Fruit fly (Drosophila melanogaster) whole organism, prepupa: Measurements from ENCODE around the gene CG8043.
A peak's percentile ranks its signal among the peaks of the same experiment; 100 is the strongest.

Source experiments
- Blimp-1 ChIP-seq: fragments of 200-800 bp; sonication (Bioruptor generic); optimal IDR thresholded peaks from 3 replicates; lab custom pipeline; 2017; ENCODE audit warnings: missing biosample characterization, missing genetic modification characterization, mild to moderate bottlenecking, moderate library complexity, missing genetic modification reagents
- CG10669 ChIP-seq: fragments of 200-800 bp; sonication (Bioruptor generic); optimal IDR thresholded peaks from 3 replicates; lab custom pipeline; 2018; ENCODE audit warnings: missing biosample characterization, mild to moderate bottlenecking, missing genetic modification characterization, moderate library complexity
- CG11294 ChIP-seq: fragments of 200-800 bp; sonication (Bioruptor generic); IDR thresholded peaks from 2 replicates; pipeline ENCODE4 v1.3.6; 2022; ENCODE audit warnings: missing biosample characterization, missing genetic modification characterization
- CG11762 ChIP-seq: fragments of 200-800 bp; sonication (Bioruptor generic); optimal IDR thresholded peaks from 3 replicates; lab custom pipeline; 2016; ENCODE audit warnings: missing biosample characterization, missing genetic modification characterization; ENCODE audit not compliant: insufficient read depth
- CG1621 ChIP-seq: fragments of 200-800 bp; sonication (Bioruptor generic); optimal IDR thresholded peaks from 3 replicates; lab custom pipeline; 2018; ENCODE audit warnings: missing biosample characterization, mild to moderate bottlenecking, missing genetic modification characterization
- CG16779 ChIP-seq: fragments of 200-800 bp; sonication (Bioruptor generic); optimal IDR thresholded peaks from 3 replicates; lab custom pipeline; 2017; ENCODE audit warnings: missing biosample characterization, mild to moderate bottlenecking, missing genetic modification characterization
- CG3032 ChIP-seq: fragments of 200-800 bp; optimal IDR thresholded peaks from 2 replicates; lab custom pipeline; 2019; ENCODE audit warnings: missing biosample characterization, mild to moderate bottlenecking, missing genetic modification characterization, moderate library complexity
- CG34406 ChIP-seq: fragments of 200-800 bp; sonication (Bioruptor generic); optimal IDR thresholded peaks from 3 replicates; lab custom pipeline; 2016; ENCODE audit warnings: missing biosample characterization, missing genetic modification characterization
- CG3919 ChIP-seq: fragments of 200-800 bp; sonication (Bioruptor generic); optimal IDR thresholded peaks from 3 replicates; lab custom pipeline; 2016; ENCODE audit warnings: missing biosample characterization, missing genetic modification characterization
- CG6163 ChIP-seq: fragments of 200-800 bp; sonication (Bioruptor generic); IDR thresholded peaks from 3 replicates; pipeline ENCODE4 v1.3.6; 2022; ENCODE audit warnings: missing biosample characterization, missing genetic modification characterization
- CG6276 ChIP-seq: fragments of 200-800 bp; sonication (Bioruptor generic); optimal IDR thresholded peaks from 2 replicates; lab custom pipeline; 2017; ENCODE audit warnings: missing biosample characterization, mild to moderate bottlenecking, missing genetic modification characterization
- CG6792 ChIP-seq: fragments of 200-800 bp; sonication (Bioruptor generic); optimal IDR thresholded peaks from 3 replicates; lab custom pipeline; 2016; ENCODE audit warnings: missing biosample characterization, missing genetic modification characterization
- CG6808 ChIP-seq: fragments of 200-800 bp; sonication (Bioruptor generic); optimal IDR thresholded peaks from 3 replicates; lab custom pipeline; 2017; ENCODE audit warnings: missing biosample characterization, missing genetic modification characterization, mild to moderate bottlenecking, moderate library complexity, missing genetic modification reagents
- CG7368 ChIP-seq: fragments of 200-800 bp; sonication (Bioruptor generic); optimal IDR thresholded peaks from 3 replicates; lab custom pipeline; 2016; ENCODE audit warnings: missing biosample characterization, missing genetic modification characterization
- CG8119 ChIP-seq: fragments of 200-800 bp; sonication (Bioruptor generic); IDR thresholded peaks from 3 replicates; pipeline ENCODE4 v1.3.6; 2022; ENCODE audit warnings: missing biosample characterization, missing genetic modification characterization
- CG8319 ChIP-seq: fragments of 200-800 bp; sonication (Bioruptor generic); optimal IDR thresholded peaks from 3 replicates; lab custom pipeline; 2016; ENCODE audit warnings: missing biosample characterization, missing genetic modification characterization
- CG8632 ChIP-seq: fragments of 200-800 bp; sonication (Bioruptor generic); optimal IDR thresholded peaks from 3 replicates; lab custom pipeline; 2016; ENCODE audit warnings: missing biosample characterization, missing genetic modification characterization
- CG9139 ChIP-seq: fragments of 200-800 bp; sonication (Bioruptor generic); optimal IDR thresholded peaks from 3 replicates; lab custom pipeline; 2017; ENCODE audit warnings: missing biosample characterization, mild to moderate bottlenecking, missing genetic modification characterization
- Eip75B ChIP-seq: fragments of 200-800 bp; sonication (Bioruptor generic); optimal IDR thresholded peaks from 3 replicates; lab custom pipeline; 2016; ENCODE audit warnings: missing biosample characterization, missing genetic modification characterization
- Eip93F ChIP-seq: fragments of 200-800 bp; sonication (Bioruptor generic); optimal IDR thresholded peaks from 2 replicates; lab custom pipeline; 2016; ENCODE audit warnings: missing biosample characterization, mild to moderate bottlenecking, missing genetic modification characterization
- Ets21C ChIP-seq: fragments of 200-800 bp; sonication (Bioruptor generic); optimal IDR thresholded peaks from 3 replicates; lab custom pipeline; 2016; ENCODE audit warnings: missing biosample characterization, missing genetic modification characterization
- Ets96B ChIP-seq: fragments of 200-800 bp; optimal IDR thresholded peaks from 2 replicates; lab custom pipeline; 2019; ENCODE audit warnings: missing biosample characterization, mild to moderate bottlenecking, missing genetic modification characterization, moderate library complexity
- Hr4 ChIP-seq: fragments of 200-800 bp; sonication (Bioruptor generic); optimal IDR thresholded peaks from 3 replicates; lab custom pipeline; 2016; ENCODE audit warnings: missing biosample characterization, missing genetic modification characterization
- Smox ChIP-seq: fragments of 200-800 bp; sonication (Bioruptor generic); optimal IDR thresholded peaks from 3 replicates; lab custom pipeline; 2016; ENCODE audit warnings: missing biosample characterization, missing genetic modification characterization
- Sox102F ChIP-seq: fragments of 200-800 bp; sonication (Bioruptor generic); optimal IDR thresholded peaks from 2 replicates; lab custom pipeline; 2016; ENCODE audit warnings: missing biosample characterization, mild to moderate bottlenecking, missing genetic modification characterization
- achi ChIP-seq: fragments of 200-800 bp; sonication (Bioruptor generic); optimal IDR thresholded peaks from 3 replicates; lab custom pipeline; 2016; ENCODE audit warnings: missing biosample characterization, missing genetic modification characterization
- acj6 ChIP-seq: fragments of 200-800 bp; sonication (Bioruptor generic); optimal IDR thresholded peaks from 3 replicates; lab custom pipeline; 2016; ENCODE audit warnings: missing biosample characterization, missing genetic modification characterization
- dac ChIP-seq: fragments of 200-800 bp; sonication (Bioruptor generic); optimal IDR thresholded peaks from 2 replicates; lab custom pipeline; 2017; ENCODE audit warnings: missing biosample characterization, mild to moderate bottlenecking, missing genetic modification characterization
- dsx ChIP-seq: fragments of 200-800 bp; optimal IDR thresholded peaks from 3 replicates; lab custom pipeline; 2019; ENCODE audit warnings: missing biosample characterization, mild to moderate bottlenecking, missing genetic modification characterization, moderate library complexity; ENCODE audit not compliant: poor library complexity, severe bottlenecking
- eg ChIP-seq: fragments of 200-800 bp; sonication (Bioruptor generic); IDR thresholded peaks from 3 replicates; pipeline ENCODE4 v1.3.6; 2022; ENCODE audit warnings: missing biosample characterization, missing genetic modification characterization
- fd59A ChIP-seq: fragments of 200-800 bp; sonication (Bioruptor generic); optimal IDR thresholded peaks from 2 replicates; lab custom pipeline; 2017; ENCODE audit warnings: missing biosample characterization, mild to moderate bottlenecking, missing genetic modification characterization, missing genetic modification reagents
- fd85E ChIP-seq: fragments of 200-800 bp; sonication (Bioruptor generic); optimal IDR thresholded peaks from 3 replicates; lab custom pipeline; 2016; ENCODE audit warnings: missing biosample characterization, missing genetic modification characterization
- fkh ChIP-seq: fragments of 200-800 bp; sonication (Bioruptor generic); optimal IDR thresholded peaks from 3 replicates; lab custom pipeline; 2017; ENCODE audit warnings: missing biosample characterization, mild to moderate bottlenecking, missing genetic modification characterization, moderate library complexity
- net ChIP-seq: fragments of 200-800 bp; sonication (Bioruptor generic); optimal IDR thresholded peaks from 3 replicates; lab custom pipeline; 2016; ENCODE audit warnings: missing biosample characterization, missing genetic modification characterization
- pdm3 ChIP-seq: fragments of 200-800 bp; sonication (Bioruptor generic); optimal IDR thresholded peaks from 3 replicates; lab custom pipeline; 2016; ENCODE audit warnings: missing biosample characterization, missing genetic modification characterization
- spab ChIP-seq: fragments of 200-800 bp; sonication (Bioruptor generic); optimal IDR thresholded peaks from 2 replicates; lab custom pipeline; 2017; ENCODE audit warnings: missing biosample characterization, mild to moderate bottlenecking, missing genetic modification characterization, missing genetic modification reagents
- ss ChIP-seq, 2 experiments: fragments of 200-800 bp; sonication (Bioruptor generic); optimal IDR thresholded peaks; 2 replicates in 1 of 2; 3 replicates in 1 of 2; lab custom pipeline; 2017 to 2018; ENCODE audit warnings: mild to moderate bottlenecking in 2 of 2, missing biosample characterization in 2 of 2, missing genetic modification characterization in 2 of 2, moderate library complexity in 1 of 2
- svp ChIP-seq: fragments of 200-800 bp; sonication (Bioruptor generic); peaks from one replicate; lab custom pipeline; 2016; ENCODE audit warnings: missing biosample characterization, missing genetic modification characterization
- vri ChIP-seq: fragments of 200-800 bp; sonication (Bioruptor generic); optimal IDR thresholded peaks from 3 replicates; lab custom pipeline; 2016; ENCODE audit warnings: missing biosample characterization, mild to moderate bottlenecking, missing genetic modification characterization

CG8043 gene

DNA sequence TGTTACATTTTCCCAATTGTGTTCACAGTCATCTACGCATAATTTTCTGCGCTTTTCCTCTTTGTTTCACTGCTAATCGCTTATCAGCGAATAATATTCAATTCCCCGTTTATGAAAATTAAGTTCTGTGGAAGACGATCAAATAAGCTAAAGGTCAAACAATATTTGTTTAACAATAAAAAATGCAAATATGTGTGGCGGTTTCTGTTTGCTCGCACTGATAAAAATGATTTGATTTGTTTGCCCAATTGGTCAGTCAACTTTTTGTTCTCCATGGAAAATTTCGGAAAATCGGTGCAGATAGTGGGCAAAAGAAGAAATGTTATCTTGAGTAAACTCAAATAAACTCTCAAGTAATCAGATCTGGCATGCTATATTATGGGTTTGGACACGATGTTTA is 28.0 kb downstream of the CG8043 start:
- no peak for TF ChIP-seq Sox102F
- TF ChIP-seq fkh (GFP tag; lab: Kevin White, UChicago): peak; percentile 28
- TF ChIP-seq Eip93F (GFP tag; lab: Kevin White, UChicago): no peak

DNA sequence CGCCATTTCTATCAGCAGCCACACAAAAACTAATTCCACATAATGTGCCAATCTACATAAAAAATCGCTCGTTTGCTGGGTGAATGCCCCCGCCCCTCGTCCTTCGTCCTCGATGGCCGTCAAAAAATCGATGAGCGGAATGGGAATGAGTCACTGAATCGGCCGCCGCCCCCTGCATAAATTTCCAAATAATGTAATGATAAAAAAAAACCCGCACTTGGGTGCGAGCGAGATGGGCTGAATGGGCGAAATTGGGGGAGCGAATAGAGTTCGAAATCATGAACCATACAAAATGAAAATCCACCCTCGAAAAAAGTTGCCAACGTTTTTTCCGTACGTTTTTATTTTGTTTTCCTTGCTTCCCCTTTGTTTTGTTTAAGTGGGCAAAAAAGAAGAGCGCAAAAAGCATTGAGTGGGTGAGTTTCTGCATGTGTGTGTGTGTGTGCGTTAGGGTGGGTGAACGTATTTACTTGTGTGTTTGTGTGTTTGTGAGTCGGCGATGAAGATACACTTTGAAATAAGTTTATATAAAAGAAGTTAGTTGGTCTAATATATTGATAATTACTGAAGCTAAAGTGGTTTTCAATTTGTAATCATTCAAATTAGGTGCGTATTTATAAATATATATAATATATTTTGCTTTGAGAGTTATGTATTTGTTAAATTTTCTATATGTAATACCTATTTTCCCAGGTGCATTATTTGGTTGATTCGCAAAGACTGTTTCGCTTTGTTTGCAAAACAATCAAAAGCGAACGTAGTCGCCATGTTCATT is 28.8 kb downstream of the CG8043 start:
- TF ChIP-seq Eip93F (GFP tag; lab: Kevin White, UChicago): no peak
- TF ChIP-seq fd85E: no peak
- peak; percentile 55 for TF ChIP-seq CG6808
- TF ChIP-seq net (GFP tag; lab: Kevin White, UChicago): peak; percentile 25
- peak; percentile 46 for TF ChIP-seq spab (GFP tag; lab: Kevin White, UChicago)
- peak; percentile 47 for TF ChIP-seq CG10669 (GFP tag; lab: Kevin White, UChicago)
- TF ChIP-seq CG8119 (GFP tag; lab: Robert Waterston, UW): 0 out of 3 replicates have a peak, but pooled peaks have one; percentile 20
- peak; percentile 43 for TF ChIP-seq Ets96B (tag; lab: Kevin White, UChicago)
- no peak for TF ChIP-seq CG7368 (GFP tag; lab: Kevin White, UChicago)
- no peak for TF ChIP-seq acj6 (GFP tag; lab: Kevin White, UChicago)
- TF ChIP-seq Smox (GFP tag; lab: Kevin White, UChicago): no peak
- TF ChIP-seq CG8632: peak; percentile 6
- peak; percentile 17 for TF ChIP-seq CG3919 (GFP tag; lab: Kevin White, UChicago)
- no peak for TF ChIP-seq dsx (GFP tag; lab: Kevin White, UChicago)
- TF ChIP-seq CG6163 (GFP tag; lab: Robert Waterston, UW): peak; percentile 68; the same call in 2 of the 3 replicates
- TF ChIP-seq fd59A: no peak
- TF ChIP-seq CG8319 (GFP tag; lab: Kevin White, UChicago): no peak
- no peak for TF ChIP-seq Eip75B (GFP tag; lab: Kevin White, UChicago)
- TF ChIP-seq eg: 0 out of 3 replicates have a peak, but pooled peaks have one; percentile 26
- TF ChIP-seq CG34406 (GFP tag; lab: Kevin White, UChicago): peak; percentile 21
- TF ChIP-seq Ets21C (GFP tag; lab: Kevin White, UChicago): no peak
- no peak for TF ChIP-seq Blimp-1 (GFP tag; lab: Kevin White, UChicago)
- peak; percentile 51 for TF ChIP-seq CG9139 (GFP tag; lab: Kevin White, UChicago)
- TF ChIP-seq Hr4 (GFP tag; lab: Kevin White, UChicago): no peak
- TF ChIP-seq fkh (GFP tag; lab: Kevin White, UChicago): no peak
- TF ChIP-seq vri: peak; percentile 6
- peak; percentile 31 for TF ChIP-seq CG6276 (GFP tag; lab: Kevin White, UChicago)
- TF ChIP-seq CG16779: peak; percentile 31
- no peak for TF ChIP-seq CG11762
- 0 out of 2 replicates have a peak, but pooled peaks have one; percentile 6 for TF ChIP-seq CG11294 (GFP tag; lab: Robert Waterston, UW)
- TF ChIP-seq Sox102F: peak; percentile 7
- TF ChIP-seq ss (GFP tag; optimal IDR thresholded peaks at IDR 0.05; lab: Kevin White, UChicago): peak; percentile 48 to 80
- TF ChIP-seq CG3032: peak; percentile 44
- no peak for TF ChIP-seq achi (GFP tag; lab: Kevin White, UChicago)
- no peak for TF ChIP-seq CG6792 (GFP tag; lab: Kevin White, UChicago)
- TF ChIP-seq CG1621 (tag; lab: Kevin White, UChicago): peak; percentile 32
- TF ChIP-seq svp (GFP tag; lab: Kevin White, UChicago): peak; percentile 12
- TF ChIP-seq dac (GFP tag; lab: Kevin White, UChicago): no peak
- TF ChIP-seq pdm3: no peak
- TF ChIP-seq, all 60 proteins: peak for 21
